Fruit fly (Drosophila melanogaster) whole organism, prepupa: Measurements from ENCODE around the gene CG7523.

Experiments
- Blimp-1 ChIP-seq: fragments of 200-800 bp; sonication (Bioruptor generic); optimal IDR thresholded peaks from 3 replicates; lab custom pipeline; 2017; ENCODE audit warnings: missing biosample characterization, missing genetic modification characterization, mild to moderate bottlenecking, moderate library complexity, missing genetic modification reagents
- CG16779 ChIP-seq: fragments of 200-800 bp; sonication (Bioruptor generic); optimal IDR thresholded peaks from 3 replicates; lab custom pipeline; 2017; ENCODE audit warnings: missing biosample characterization, mild to moderate bottlenecking, missing genetic modification characterization
- CG6163 ChIP-seq: fragments of 200-800 bp; sonication (Bioruptor generic); IDR thresholded peaks from 3 replicates; pipeline ENCODE4 v1.3.6; 2022; ENCODE audit warnings: missing biosample characterization, missing genetic modification characterization
- CG6792 ChIP-seq: fragments of 200-800 bp; sonication (Bioruptor generic); optimal IDR thresholded peaks from 3 replicates; lab custom pipeline; 2016; ENCODE audit warnings: missing biosample characterization, missing genetic modification characterization
- CG6808 ChIP-seq: fragments of 200-800 bp; sonication (Bioruptor generic); optimal IDR thresholded peaks from 3 replicates; lab custom pipeline; 2017; ENCODE audit warnings: missing biosample characterization, missing genetic modification characterization, mild to moderate bottlenecking, moderate library complexity, missing genetic modification reagents
- CG6854 ChIP-seq: fragments of 200-800 bp; sonication (Bioruptor generic); optimal IDR thresholded peaks from 2 replicates; lab custom pipeline; 2017; ENCODE audit warnings: missing biosample characterization, mild to moderate bottlenecking, missing genetic modification characterization
- CG9139 ChIP-seq: fragments of 200-800 bp; sonication (Bioruptor generic); optimal IDR thresholded peaks from 3 replicates; lab custom pipeline; 2017; ENCODE audit warnings: missing biosample characterization, mild to moderate bottlenecking, missing genetic modification characterization
- Ets96B ChIP-seq: fragments of 200-800 bp; optimal IDR thresholded peaks from 2 replicates; lab custom pipeline; 2019; ENCODE audit warnings: missing biosample characterization, mild to moderate bottlenecking, missing genetic modification characterization, moderate library complexity
- OdsH ChIP-seq: fragments of 200-800 bp; sonication (Bioruptor generic); optimal IDR thresholded peaks from 3 replicates; lab custom pipeline; 2016; ENCODE audit warnings: missing biosample characterization, missing genetic modification characterization
- Sox102F ChIP-seq: fragments of 200-800 bp; sonication (Bioruptor generic); optimal IDR thresholded peaks from 2 replicates; lab custom pipeline; 2016; ENCODE audit warnings: missing biosample characterization, mild to moderate bottlenecking, missing genetic modification characterization
- dac ChIP-seq: fragments of 200-800 bp; sonication (Bioruptor generic); optimal IDR thresholded peaks from 2 replicates; lab custom pipeline; 2017; ENCODE audit warnings: missing biosample characterization, mild to moderate bottlenecking, missing genetic modification characterization
- lz ChIP-seq: fragments of 200-800 bp; sonication (Bioruptor generic); optimal IDR thresholded peaks from 3 replicates; lab custom pipeline; 2016; ENCODE audit warnings: missing biosample characterization, missing genetic modification characterization

- TF ChIP-seq CG16779 (no peak), Blimp-1 (no peak), dac (GFP tag; lab: Kevin White, UChicago) (no peak), CG9139 (GFP tag; lab: Kevin White, UChicago) (no peak), OdsH (GFP tag; lab: Kevin White, UChicago) (no peak), Sox102F (GFP tag; lab: Kevin White, UChicago) (no peak), lz (no peak), CG6854 (GFP tag; lab: Kevin White, UChicago) (no peak), CG6163 (GFP tag; lab: Robert Waterston, UW) (no peak), Ets96B (tag; lab: Kevin White, UChicago) (no peak), CG6808 (GFP tag; lab: Kevin White, UChicago) (no peak), CG6792 (GFP tag; lab: Kevin White, UChicago) (no peak)
Observed at dm6 chr3R:17670202-17670856, 366 bp downstream of the CG7523 start.
